Worm (Caenorhabditis elegans) whole organism, L3 larva: ENCODE data around the gene srx-16.

Experiments
- R02D3.7 ChIP-seq: fragments of 150-350 bp; optimal IDR thresholded peaks from 2 replicates; lab custom pipeline; 2014; ENCODE audit warnings: missing biosample characterization, missing genetic modification characterization
- ZK546.5 ChIP-seq: sonication (generic microtip); optimal IDR thresholded peaks from 2 replicates; lab custom pipeline; 2017; ENCODE audit warnings: missing biosample characterization, missing genetic modification characterization
- aly-2 ChIP-seq: fragments of 150-350 bp; optimal IDR thresholded peaks from 2 replicates; lab custom pipeline; 2014; ENCODE audit warnings: missing biosample characterization, missing genetic modification characterization
- ama-1 ChIP-seq: fragments of 150-350 bp; optimal IDR thresholded peaks from 2 replicates; lab custom pipeline; 2018
- ceh-28 ChIP-seq: fragments of 150-350 bp; optimal IDR thresholded peaks from 2 replicates; lab custom pipeline; 2014; ENCODE audit warnings: missing biosample characterization, missing genetic modification reagents, missing genetic modification characterization
- ceh-9 ChIP-seq: sonication (generic microtip); optimal IDR thresholded peaks from 2 replicates; lab custom pipeline; 2018; ENCODE audit warnings: missing biosample characterization, missing genetic modification characterization
- daf-12 ChIP-seq: fragments of 150-350 bp; optimal IDR thresholded peaks from 2 replicates; lab custom pipeline; 2014; ENCODE audit warnings: missing biosample characterization, missing genetic modification reagents, missing genetic modification characterization
- egl-27 ChIP-seq: sonication (generic microtip); optimal IDR thresholded peaks from 4 replicates; lab custom pipeline; 2017; ENCODE audit warnings: missing biosample characterization, missing genetic modification reagents, missing genetic modification characterization
- elt-2 ChIP-seq: sonication (generic microtip); optimal IDR thresholded peaks from 2 replicates; lab custom pipeline; 2016; ENCODE audit warnings: missing genetic modification reagents, mild to moderate bottlenecking, missing genetic modification characterization, missing compliant biosample characterization
- elt-3 ChIP-seq, 3 experiments: fragments of 150-350 bp in 1 of 3; sonication (generic microtip) in 2 of 3; optimal IDR thresholded peaks; 2 replicates in 2 of 3; 4 replicates in 1 of 3; lab custom pipeline; 2014 to 2017; ENCODE audit warnings: missing biosample characterization in 3 of 3, missing genetic modification characterization in 3 of 3
- eor-1 ChIP-seq, 2 experiments: fragments of 150-350 bp; optimal IDR thresholded peaks; 2 replicates each; lab custom pipeline; 2014 to 2018; ENCODE audit warnings: missing biosample characterization in 2 of 2, missing genetic modification characterization in 2 of 2
- fkh-10 ChIP-seq: sonication (generic microtip); optimal IDR thresholded peaks from 2 replicates; lab custom pipeline; 2017; ENCODE audit warnings: missing biosample characterization, missing genetic modification reagents, missing genetic modification characterization
- fos-1 ChIP-seq: fragments of 150-350 bp; optimal IDR thresholded peaks from 2 replicates; lab custom pipeline; 2014; ENCODE audit warnings: missing biosample characterization, missing genetic modification characterization
- hmg-11 ChIP-seq: sonication (generic microtip); optimal IDR thresholded peaks from 2 replicates; lab custom pipeline; 2016; ENCODE audit warnings: missing genetic modification characterization, missing compliant biosample characterization
- jun-1 ChIP-seq: fragments of 150-350 bp; optimal IDR thresholded peaks from 2 replicates; lab custom pipeline; 2014; ENCODE audit warnings: missing biosample characterization, missing genetic modification reagents, missing genetic modification characterization
- lin-15B ChIP-seq: fragments of 150-350 bp; optimal IDR thresholded peaks from 2 replicates; lab custom pipeline; 2014; ENCODE audit warnings: missing biosample characterization, missing genetic modification characterization
- lsy-12 ChIP-seq: sonication (generic microtip); optimal IDR thresholded peaks from 2 replicates; lab custom pipeline; 2016; ENCODE audit warnings: mild to moderate bottlenecking, missing genetic modification characterization, missing compliant biosample characterization
- nhr-11 ChIP-seq: fragments of 150-350 bp; optimal IDR thresholded peaks from 2 replicates; lab custom pipeline; 2014; ENCODE audit warnings: missing biosample characterization, missing genetic modification characterization
- nhr-23 ChIP-seq: fragments of 150-350 bp; optimal IDR thresholded peaks from 2 replicates; lab custom pipeline; 2014; ENCODE audit warnings: missing biosample characterization, missing genetic modification reagents, missing genetic modification characterization
- nhr-237 ChIP-seq: fragments of 150-350 bp; optimal IDR thresholded peaks from 2 replicates; lab custom pipeline; 2014; ENCODE audit warnings: missing biosample characterization, missing genetic modification characterization
- nhr-25 ChIP-seq: sonication (generic microtip); optimal IDR thresholded peaks from 2 replicates; lab custom pipeline; 2017; ENCODE audit warnings: missing biosample characterization, missing genetic modification characterization
- nhr-28 ChIP-seq: fragments of 150-350 bp; optimal IDR thresholded peaks from 2 replicates; lab custom pipeline; 2014; ENCODE audit warnings: missing biosample characterization, missing genetic modification characterization
- nhr-43 ChIP-seq: sonication (generic microtip); optimal IDR thresholded peaks from 2 replicates; lab custom pipeline; 2016; ENCODE audit warnings: mild to moderate bottlenecking, missing genetic modification characterization, missing compliant biosample characterization; ENCODE audit not compliant: poor library complexity, severe bottlenecking
- nhr-77 ChIP-seq: fragments of 150-350 bp; optimal IDR thresholded peaks from 2 replicates; lab custom pipeline; 2014; ENCODE audit warnings: missing biosample characterization, missing genetic modification characterization
- pha-4 ChIP-seq: fragments of 150-350 bp; optimal IDR thresholded peaks from 2 replicates; lab custom pipeline; 2014; ENCODE audit warnings: missing biosample characterization, missing genetic modification reagents, missing genetic modification characterization
- pqm-1 ChIP-seq: fragments of 150-350 bp; optimal IDR thresholded peaks from 2 replicates; lab custom pipeline; 2017; ENCODE audit warnings: missing biosample characterization, missing genetic modification characterization, inconsistent platforms
- skn-1 ChIP-seq: fragments of 150-350 bp; optimal IDR thresholded peaks from 2 replicates; lab custom pipeline; 2014; ENCODE audit warnings: missing biosample characterization, missing genetic modification characterization
- snpc-4 ChIP-seq: fragments of 150-350 bp; optimal IDR thresholded peaks from 2 replicates; lab custom pipeline; 2014; ENCODE audit warnings: missing biosample characterization, missing genetic modification characterization
- tbx-2 ChIP-seq: sonication (generic microtip); optimal IDR thresholded peaks from 2 replicates; lab custom pipeline; 2016; ENCODE audit warnings: mild to moderate bottlenecking, missing genetic modification characterization, missing compliant biosample characterization
- unc-39 ChIP-seq: sonication (generic microtip); optimal IDR thresholded peaks from 4 replicates; lab custom pipeline; 2017; ENCODE audit warnings: missing biosample characterization, missing genetic modification characterization
- unc-62 ChIP-seq: fragments of 150-350 bp; sonication (generic microtip); optimal IDR thresholded peaks from 4 replicates; lab custom pipeline; 2014; ENCODE audit warnings: missing biosample characterization, missing genetic modification reagents, missing genetic modification characterization
- zag-1 ChIP-seq: fragments of 150-350 bp; optimal IDR thresholded peaks from 2 replicates; lab custom pipeline; 2014; ENCODE audit warnings: missing biosample characterization, missing genetic modification characterization
- ztf-11 ChIP-seq: fragments of 150-350 bp; optimal IDR thresholded peaks from 2 replicates; lab custom pipeline; 2014; ENCODE audit warnings: missing biosample characterization, missing genetic modification characterization

Gene srx-16

ce11 chrV:7017059-7017458 lies 40.9 kb downstream of the srx-16 start, which contains the start of gene srsx-32:
Gene srsx-32, plus strand, starts transcription at chrV:7017359.
- TF ChIP-seq aly-2: no peak
- no peak for TF ChIP-seq skn-1 (tag; lab: Kevin White, UChicago)
- no peak for TF ChIP-seq daf-12 (tag; lab: Kevin White, UChicago)
- TF ChIP-seq hmg-11 (tag; lab: Kevin White, UChicago): no peak
- TF ChIP-seq ama-1 (lab: Kevin White, UChicago): no peak
- TF ChIP-seq egl-27 (tag; lab: Kevin White, UChicago): no peak
- TF ChIP-seq jun-1 (tag; lab: Kevin White, UChicago): no peak
- no peak for TF ChIP-seq nhr-43 (tag; lab: Kevin White, UChicago)
- TF ChIP-seq unc-62 (GFP tag; lab: Kevin White, UChicago): no peak
- no peak for TF ChIP-seq fos-1 (tag; lab: Kevin White, UChicago)
- no peak for TF ChIP-seq fkh-10 (GFP tag; lab: Kevin White, UChicago)
- TF ChIP-seq nhr-25 (tag; lab: Kevin White, UChicago): no peak
- TF ChIP-seq nhr-28 (tag; lab: Kevin White, UChicago): no peak
- no peak for TF ChIP-seq nhr-11 (tag; lab: Kevin White, UChicago)
- TF ChIP-seq pha-4 (tag; lab: Kevin White, UChicago): no peak
- no peak for TF ChIP-seq ceh-28
- TF ChIP-seq tbx-2 (tag; lab: Kevin White, UChicago): no peak
- no peak for TF ChIP-seq ZK546.5
- TF ChIP-seq pqm-1 (tag; lab: Kevin White, UChicago): no peak
- no peak for TF ChIP-seq ztf-11 (tag; lab: Kevin White, UChicago)

ce11 chrV:7021772-7022171 lies 45.6 kb downstream of the srx-16 start, which contains the start of gene F20A1.4:
Gene F20A1.4, minus strand, starts transcription at chrV:7021872.
- TF ChIP-seq elt-3 (tag; optimal IDR thresholded peaks at IDR 0.05; lab: Kevin White, UChicago): no peak
- no peak for TF ChIP-seq unc-39 (tag; lab: Kevin White, UChicago)
- no peak for TF ChIP-seq ama-1 (lab: Kevin White, UChicago)
- TF ChIP-seq nhr-237 (tag; lab: Kevin White, UChicago): no peak
- TF ChIP-seq elt-2 (tag; lab: Kevin White, UChicago): no peak
- TF ChIP-seq pqm-1 (tag; lab: Kevin White, UChicago): no peak
- no peak for TF ChIP-seq lsy-12 (tag; lab: Kevin White, UChicago)
- TF ChIP-seq snpc-4 (tag; lab: Kevin White, UChicago): no peak
- TF ChIP-seq ceh-9 (tag; lab: Kevin White, UChicago): no peak
- no peak for TF ChIP-seq nhr-77 (tag; lab: Kevin White, UChicago)
- TF ChIP-seq lin-15B (tag; lab: Kevin White, UChicago): no peak
- no peak for TF ChIP-seq eor-1 (tag; optimal IDR thresholded peaks at IDR 0.05; lab: Kevin White, UChicago)
- TF ChIP-seq nhr-23 (tag; lab: Kevin White, UChicago): no peak
- no peak for TF ChIP-seq R02D3.7 (tag; lab: Kevin White, UChicago)
- TF ChIP-seq unc-62 (GFP tag; lab: Kevin White, UChicago): no peak
- no peak for TF ChIP-seq daf-12 (tag; lab: Kevin White, UChicago)
- TF ChIP-seq nhr-11 (tag; lab: Kevin White, UChicago): no peak

DNA sequence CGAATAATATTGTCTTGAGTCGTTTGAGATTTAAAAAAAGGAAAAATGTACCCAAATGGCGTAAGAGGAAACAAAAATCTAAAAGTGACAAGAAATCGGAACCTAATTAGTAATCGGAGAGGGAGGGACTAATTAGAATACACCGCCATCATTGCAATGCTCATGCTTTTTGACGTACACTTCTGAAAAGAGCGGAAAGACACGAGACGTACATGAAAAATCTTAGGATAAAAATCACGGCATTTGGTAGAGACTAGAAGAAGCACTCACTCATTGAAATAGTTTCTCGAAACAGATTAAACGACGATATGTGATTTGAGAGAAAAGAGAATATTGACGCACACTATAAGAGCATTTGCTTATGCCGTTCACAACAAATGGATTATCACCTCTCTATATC lies 46.8 kb downstream of the srx-16 start:
- TF ChIP-seq ceh-9 (tag; lab: Kevin White, UChicago): no peak
- TF ChIP-seq lin-15B (tag; lab: Kevin White, UChicago): no peak
- TF ChIP-seq daf-12 (tag; lab: Kevin White, UChicago): no peak
- no peak for TF ChIP-seq snpc-4 (tag; lab: Kevin White, UChicago)
- TF ChIP-seq zag-1 (tag; lab: Kevin White, UChicago): no peak
